Worm (Caenorhabditis elegans) whole organism, L1 larva: ENCODE results near the gene C07E3.10.

ENCODE experiments used
- C16A3.4 ChIP-seq: fragments of 150-350 bp; optimal IDR thresholded peaks from 2 replicates; lab custom pipeline; 2014; ENCODE audit warnings: missing biosample characterization, missing genetic modification characterization
- aly-2 ChIP-seq: fragments of 150-350 bp; optimal IDR thresholded peaks from 2 replicates; lab custom pipeline; 2014; ENCODE audit warnings: missing biosample characterization, missing genetic modification characterization
- ama-1 ChIP-seq: fragments of 150-350 bp; optimal IDR thresholded peaks from 2 replicates; lab custom pipeline; 2014
- blmp-1 ChIP-seq: fragments of 150-350 bp; optimal IDR thresholded peaks from 2 replicates; lab custom pipeline; 2014; ENCODE audit warnings: missing biosample characterization, missing genetic modification characterization
- ceh-88 ChIP-seq: fragments of 200-800 bp; sonication (Bioruptor generic); IDR thresholded peaks from 2 replicates; pipeline ENCODE4 v1.3.6; 2022; ENCODE audit warnings: missing genetic modification characterization, missing compliant biosample characterization
- ceh-90 ChIP-seq: sonication (generic microtip); optimal IDR thresholded peaks from 2 replicates; lab custom pipeline; 2016; ENCODE audit warnings: missing genetic modification characterization, missing compliant biosample characterization
- efl-1 ChIP-seq, 4 experiments: fragments of 150-350 bp; optimal IDR thresholded peaks in 3 of 4; peaks in 1 of 4; 1 replicate in 1 of 4; 2 replicates in 3 of 4; lab custom pipeline; 2014; ENCODE audit warnings: missing biosample characterization in 2 of 4, missing genetic modification characterization in 2 of 4, missing genetic modification reagents in 2 of 4
- efl-3 ChIP-seq: fragments of 200-800 bp; sonication (Bioruptor generic); optimal IDR thresholded peaks from 2 replicates; lab custom pipeline; 2018; ENCODE audit warnings: mild to moderate bottlenecking, missing genetic modification characterization, missing compliant biosample characterization
- elt-2 ChIP-seq: sonication (generic microtip); optimal IDR thresholded peaks from 2 replicates; lab custom pipeline; 2016; ENCODE audit warnings: missing genetic modification characterization, mild to moderate bottlenecking, inconsistent platforms, missing compliant biosample characterization, missing genetic modification reagents
- ets-5 ChIP-seq: fragments of 200-800 bp; sonication (Bioruptor generic); IDR thresholded peaks from 2 replicates; pipeline ENCODE4 v1.3.6; 2022; ENCODE audit warnings: missing genetic modification characterization, missing compliant biosample characterization
- isw-1 ChIP-seq: fragments of 200-800 bp; sonication (Bioruptor generic); IDR thresholded peaks from 2 replicates; pipeline ENCODE4 v1.3.6; 2022; ENCODE audit warnings: missing genetic modification characterization, missing compliant biosample characterization
- jun-1 ChIP-seq: fragments of 150-350 bp; optimal IDR thresholded peaks from 2 replicates; lab custom pipeline; 2014; ENCODE audit warnings: missing biosample characterization, missing genetic modification reagents, missing genetic modification characterization
- lin-14 ChIP-seq: fragments of 200-800 bp; sonication (Bioruptor generic); optimal IDR thresholded peaks from 2 replicates; lab custom pipeline; 2018; ENCODE audit warnings: mild to moderate bottlenecking, missing genetic modification characterization, moderate library complexity, missing compliant biosample characterization
- lin-35 ChIP-seq, 2 experiments: fragments of 150-350 bp; optimal IDR thresholded peaks; 2 replicates each; lab custom pipeline; 2014; ENCODE audit warnings: missing biosample characterization in 2 of 2, missing genetic modification characterization in 2 of 2, missing genetic modification reagents in 2 of 2
- lin-39 ChIP-seq: fragments of 150-350 bp; optimal IDR thresholded peaks from 2 replicates; lab custom pipeline; 2014; ENCODE audit warnings: missing biosample characterization, missing genetic modification reagents, missing genetic modification characterization
- lir-3 ChIP-seq: sonication (generic microtip); optimal IDR thresholded peaks from 2 replicates; lab custom pipeline; 2016; ENCODE audit warnings: mild to moderate bottlenecking, missing genetic modification characterization, moderate library complexity, missing compliant biosample characterization; ENCODE audit not compliant: poor library complexity
- lsy-2 ChIP-seq, 2 experiments: fragments of 150-350 bp; optimal IDR thresholded peaks; 2 replicates each; lab custom pipeline; 2014; ENCODE audit warnings: missing biosample characterization in 2 of 2, missing genetic modification characterization in 2 of 2
- mab-9 ChIP-seq: fragments of 200-800 bp; sonication (Bioruptor generic); IDR thresholded peaks from 2 replicates; pipeline ENCODE4 v1.3.6; 2022; ENCODE audit warnings: missing genetic modification reagents, missing genetic modification characterization, missing compliant biosample characterization
- mdl-1 ChIP-seq, 2 experiments: fragments of 150-350 bp; optimal IDR thresholded peaks; 2 replicates each; lab custom pipeline; 2014 to 2017; ENCODE audit warnings: missing biosample characterization in 2 of 2, missing genetic modification characterization in 2 of 2, inconsistent platforms in 1 of 2
- mef-2 ChIP-seq: fragments of 150-350 bp; optimal IDR thresholded peaks from 2 replicates; lab custom pipeline; 2014; ENCODE audit warnings: missing biosample characterization, missing genetic modification characterization
- mep-1 ChIP-seq: fragments of 150-350 bp; optimal IDR thresholded peaks from 2 replicates; lab custom pipeline; 2014; ENCODE audit warnings: missing biosample characterization, missing genetic modification characterization
- nhr-12 ChIP-seq: sonication (generic microtip); optimal IDR thresholded peaks from 2 replicates; lab custom pipeline; 2017; ENCODE audit warnings: missing biosample characterization, missing genetic modification characterization
- nhr-19 ChIP-seq: fragments of 200-800 bp; sonication (Bioruptor generic); conservative IDR thresholded peaks from 2 replicates; pipeline ENCODE4 v1.3.6; 2022; ENCODE audit warnings: missing genetic modification characterization, missing compliant biosample characterization
- nhr-20 ChIP-seq: sonication (generic microtip); optimal IDR thresholded peaks from 2 replicates; lab custom pipeline; 2016; ENCODE audit warnings: mild to moderate bottlenecking, missing genetic modification characterization, missing compliant biosample characterization
- nhr-28 ChIP-seq: fragments of 150-350 bp; optimal IDR thresholded peaks from 2 replicates; lab custom pipeline; 2014; ENCODE audit warnings: missing biosample characterization, missing genetic modification characterization
- nhr-47 ChIP-seq: sonication (generic microtip); optimal IDR thresholded peaks from 2 replicates; lab custom pipeline; 2016; ENCODE audit warnings: mild to moderate bottlenecking, missing genetic modification characterization, moderate library complexity, missing compliant biosample characterization
- nhr-71 ChIP-seq: sonication (generic microtip); optimal IDR thresholded peaks from 2 replicates; lab custom pipeline; 2016; ENCODE audit warnings: mild to moderate bottlenecking, missing genetic modification characterization, moderate library complexity, missing compliant biosample characterization
- nhr-77 ChIP-seq: fragments of 150-350 bp; optimal IDR thresholded peaks from 2 replicates; lab custom pipeline; 2014; ENCODE audit warnings: missing biosample characterization, missing genetic modification characterization
- nhr-85 ChIP-seq: sonication (generic microtip); peaks from one replicate; lab custom pipeline; 2016; ENCODE audit warnings: missing genetic modification characterization, inconsistent platforms, missing compliant biosample characterization
- nhr-90 ChIP-seq: sonication (generic microtip); optimal IDR thresholded peaks from 2 replicates; lab custom pipeline; 2016; ENCODE audit warnings: mild to moderate bottlenecking, missing genetic modification characterization, missing compliant biosample characterization; ENCODE audit not compliant: poor library complexity
- pax-3 ChIP-seq: fragments of 200-800 bp; sonication (Bioruptor generic); optimal IDR thresholded peaks from 2 replicates; lab custom pipeline; 2018; ENCODE audit warnings: mild to moderate bottlenecking, missing genetic modification characterization, moderate library complexity, missing compliant biosample characterization
- rnt-1 ChIP-seq: sonication (generic microtip); optimal IDR thresholded peaks from 2 replicates; lab custom pipeline; 2016; ENCODE audit warnings: mild to moderate bottlenecking, missing genetic modification characterization, moderate library complexity, missing compliant biosample characterization
- snpc-4 ChIP-seq: fragments of 150-350 bp; optimal IDR thresholded peaks from 2 replicates; lab custom pipeline; 2014; ENCODE audit warnings: missing biosample characterization, missing genetic modification characterization
- snu-23 ChIP-seq: sonication (generic microtip); optimal IDR thresholded peaks from 2 replicates; lab custom pipeline; 2016; ENCODE audit warnings: missing genetic modification characterization, missing compliant biosample characterization
- sptf-1 ChIP-seq: fragments of 150-350 bp; optimal IDR thresholded peaks from 2 replicates; lab custom pipeline; 2014; ENCODE audit warnings: missing biosample characterization, missing genetic modification characterization
- swsn-7 ChIP-seq: sonication (generic microtip); optimal IDR thresholded peaks from 2 replicates; lab custom pipeline; 2016; ENCODE audit warnings: missing genetic modification characterization, missing compliant biosample characterization
- tbx-2 ChIP-seq: sonication (generic microtip); optimal IDR thresholded peaks from 2 replicates; lab custom pipeline; 2016; ENCODE audit warnings: missing genetic modification characterization, missing compliant biosample characterization
- unc-130 ChIP-seq: fragments of 150-350 bp; optimal IDR thresholded peaks from 2 replicates; lab custom pipeline; 2017; ENCODE audit warnings: missing biosample characterization, missing genetic modification characterization, inconsistent platforms
- unc-30 ChIP-seq: sonication (generic microtip); optimal IDR thresholded peaks from 2 replicates; lab custom pipeline; 2017; ENCODE audit warnings: missing biosample characterization, missing genetic modification characterization
- unc-98 ChIP-seq: fragments of 200-800 bp; sonication (Bioruptor generic); IDR thresholded peaks from 2 replicates; pipeline ENCODE4 v1.3.6; 2022; ENCODE audit warnings: missing genetic modification characterization, missing compliant biosample characterization
- zag-1 ChIP-seq: fragments of 150-350 bp; optimal IDR thresholded peaks from 2 replicates; lab custom pipeline; 2014; ENCODE audit warnings: missing biosample characterization, missing genetic modification characterization
- ztf-4 ChIP-seq: fragments of 150-350 bp; optimal IDR thresholded peaks from 2 replicates; lab custom pipeline; 2014; ENCODE audit warnings: missing biosample characterization, missing genetic modification characterization

C07E3.10 gene

DNA sequence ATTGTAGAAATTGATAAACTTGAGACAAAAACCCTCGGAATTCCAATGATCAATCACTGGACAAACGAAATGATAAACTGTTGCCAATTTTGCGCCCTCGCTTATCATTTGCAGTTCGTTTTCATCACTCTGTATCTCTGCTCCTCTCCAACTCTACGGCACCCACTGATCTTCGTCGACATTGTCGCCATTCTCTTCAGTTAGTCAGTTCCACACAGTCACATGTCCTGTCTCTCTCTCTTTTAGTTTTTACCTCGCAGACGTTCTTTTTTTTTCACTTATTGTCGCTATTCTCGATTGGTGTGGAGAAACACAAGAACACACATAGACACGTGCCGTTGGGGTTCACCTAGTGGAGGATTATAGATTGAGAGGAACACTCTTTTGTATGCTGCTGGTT is 42.9 kb downstream of the C07E3.10 start (continued):
- TF ChIP-seq mdl-1 (tag; optimal IDR thresholded peaks at IDR 0.05; lab: Kevin White, UChicago) (peak in 1 of 2 experiments; percentile 82), nhr-77 (tag; lab: Kevin White, UChicago) (no peak), elt-2 (tag; lab: Kevin White, UChicago) (peak; percentile 69), sptf-1 (no peak), nhr-28 (no peak), ama-1 (no peak), blmp-1 (tag; lab: Kevin White, UChicago) (peak; percentile 80), efl-3 (GFP tag; lab: Kevin White, UChicago) (no peak), ceh-90 (tag; lab: Kevin White, UChicago) (no peak), swsn-7 (tag; lab: Kevin White, UChicago) (no peak)
- TF ChIP-seq, all 84 proteins: peak for 23

DNA sequence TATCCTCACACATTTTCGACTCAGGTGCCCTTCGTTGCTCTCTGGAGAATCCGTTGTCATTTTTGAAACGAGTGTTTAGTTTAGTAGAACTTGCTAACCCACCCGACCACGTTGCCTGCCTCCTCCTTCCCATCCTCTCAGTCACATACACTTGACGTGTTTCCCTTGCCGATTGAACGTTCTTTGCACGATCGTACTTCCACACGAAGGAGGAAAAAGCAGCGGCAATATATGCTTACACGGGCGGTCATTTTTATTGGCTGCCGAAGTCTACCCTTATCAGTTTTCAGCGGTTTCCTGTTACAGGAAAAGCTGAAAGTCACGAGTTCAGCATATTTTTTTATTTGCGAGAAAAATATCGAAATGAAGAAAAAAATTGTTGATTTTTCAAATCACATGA is 43.6 kb downstream of the C07E3.10 start:
- TF ChIP-seq jun-1, result peak; percentile 51
- TF ChIP-seq nhr-28, result no peak
- peak in 1 of 2 experiments; percentile 67 for TF ChIP-seq mdl-1 (tag; optimal IDR thresholded peaks at IDR 0.05; lab: Kevin White, UChicago)
- TF ChIP-seq lin-35 (GFP tag; optimal IDR thresholded peaks at IDR 0.05; lab: Kevin White, UChicago), result peak in 1 of 2 experiments; percentile 61
- TF ChIP-seq isw-1 (GFP tag; lab: Robert Waterston, UW), result no peak
- peak; percentile 17 for TF ChIP-seq swsn-7 (tag; lab: Kevin White, UChicago)
- TF ChIP-seq nhr-85 (tag; lab: Kevin White, UChicago), result peak; percentile 11
- TF ChIP-seq sptf-1, result no peak
- TF ChIP-seq efl-1 (optimal IDR thresholded peaks at IDR 0.05; lab: Kevin White, UChicago), result no peak
- TF ChIP-seq efl-1 (GFP tag; optimal IDR thresholded peaks at IDR 0.05 in 1 of 2; lab: Kevin White, UChicago), result peak in 1 of 2 experiments; percentile 93
- TF ChIP-seq pax-3 (tag; lab: Kevin White, UChicago), result no peak
- no peak for TF ChIP-seq unc-30 (tag; lab: Kevin White, UChicago)
- peak; percentile 32 for TF ChIP-seq blmp-1 (tag; lab: Kevin White, UChicago)
- peak; percentile 22 for TF ChIP-seq tbx-2 (tag; lab: Kevin White, UChicago)
- TF ChIP-seq unc-98 (GFP tag; lab: Robert Waterston, UW), result no peak
- peak; percentile 9 for TF ChIP-seq C16A3.4 (tag; lab: Kevin White, UChicago)
- TF ChIP-seq lin-39 (tag; lab: Kevin White, UChicago), result no peak
- peak; percentile 63 for TF ChIP-seq nhr-20 (tag; lab: Kevin White, UChicago)
- TF ChIP-seq rnt-1 (tag; lab: Kevin White, UChicago), result peak; percentile 38
- peak; percentile 86 for TF ChIP-seq elt-2 (tag; lab: Kevin White, UChicago)
- peak; percentile 48 for TF ChIP-seq mep-1 (tag; lab: Kevin White, UChicago)
- no peak for TF ChIP-seq ceh-88 (GFP tag; lab: Robert Waterston, UW)
- TF ChIP-seq zag-1, result no peak
- peak; percentile 55 for TF ChIP-seq nhr-71 (tag; lab: Kevin White, UChicago)
- TF ChIP-seq snpc-4, result no peak
- TF ChIP-seq ztf-4, result peak; percentile 12
- no peak for TF ChIP-seq mef-2
- TF ChIP-seq aly-2 (tag; lab: Kevin White, UChicago), result no peak
- TF ChIP-seq ama-1, result peak; percentile 54
- TF ChIP-seq nhr-90, result peak; percentile 12
- no peak for TF ChIP-seq lir-3 (tag; lab: Kevin White, UChicago)
- no peak for TF ChIP-seq nhr-12
- TF ChIP-seq ets-5 (GFP tag; lab: Robert Waterston, UW), result no peak
- peak in 1 of 2 experiments; percentile 25 for TF ChIP-seq lsy-2 (tag; optimal IDR thresholded peaks at IDR 0.05; lab: Kevin White, UChicago)
- TF ChIP-seq snu-23, result peak; percentile 40
- no peak for TF ChIP-seq nhr-47 (tag; lab: Kevin White, UChicago)
- TF ChIP-seq lin-14 (GFP tag; lab: Kevin White, UChicago), result peak; percentile 68
- peak; percentile 4 for TF ChIP-seq unc-130
- peak; percentile 0 for TF ChIP-seq nhr-77 (tag; lab: Kevin White, UChicago)
- TF ChIP-seq mab-9 (GFP tag; lab: Robert Waterston, UW), result no peak
- TF ChIP-seq nhr-19 (GFP tag; lab: Robert Waterston, UW), result peak; percentile 86
